Fruit fly (Drosophila melanogaster) whole organism, embryonic: ENCODE data around the gene Tep4.

Experiments
- Antp ChIP-seq: fragments of 200-800 bp; sonication (Bioruptor generic); optimal IDR thresholded peaks from 3 replicates; lab custom pipeline; 2016; ENCODE audit warnings: missing biosample characterization, missing genetic modification characterization
- Atf6 ChIP-seq: fragments of 200-800 bp; sonication (Bioruptor generic); IDR thresholded peaks from 2 replicates; pipeline ENCODE4 v1.3.6; 2022; ENCODE audit warnings: missing biosample characterization, missing genetic modification characterization
- B-H2 ChIP-seq: fragments of 200-800 bp; sonication (Bioruptor generic); optimal IDR thresholded peaks from 2 replicates; lab custom pipeline; 2018; ENCODE audit warnings: missing biosample characterization, mild to moderate bottlenecking, missing genetic modification characterization
- BEAF-32 ChIP-seq: fragments of 200-800 bp; sonication (Bioruptor generic); optimal IDR thresholded peaks from 3 replicates; lab custom pipeline; 2017; ENCODE audit warnings: missing biosample characterization, missing genetic modification characterization, mild to moderate bottlenecking, moderate library complexity, missing genetic modification reagents
- CG1024 ChIP-seq: fragments of 200-800 bp; sonication (Bioruptor generic); IDR thresholded peaks from 2 replicates; pipeline ENCODE4 v1.3.6; 2022; ENCODE audit warnings: missing biosample characterization, missing genetic modification characterization
- CG10366 ChIP-seq: fragments of 200-800 bp; sonication (Bioruptor generic); IDR thresholded peaks from 2 replicates; pipeline ENCODE4 v1.3.6; 2022; ENCODE audit warnings: missing biosample characterization, missing genetic modification characterization
- CG10543 ChIP-seq: fragments of 200-800 bp; sonication (Bioruptor generic); optimal IDR thresholded peaks from 3 replicates; lab custom pipeline; 2017; ENCODE audit warnings: missing biosample characterization, mild to moderate bottlenecking, missing genetic modification characterization, moderate library complexity
- CG12155 ChIP-seq: fragments of 200-800 bp; sonication (Bioruptor generic); optimal IDR thresholded peaks from 3 replicates; lab custom pipeline; 2016; ENCODE audit warnings: missing biosample characterization, missing genetic modification characterization
- CG12942 ChIP-seq: fragments of 200-800 bp; sonication (Bioruptor generic); optimal IDR thresholded peaks from 3 replicates; lab custom pipeline; 2016; ENCODE audit warnings: missing biosample characterization, missing genetic modification characterization
- CG14860 ChIP-seq: fragments of 200-800 bp; sonication (Bioruptor generic); IDR thresholded peaks from 3 replicates; pipeline ENCODE4 v1.3.6; 2022; ENCODE audit warnings: missing biosample characterization, missing genetic modification characterization; ENCODE audit not compliant: partially characterized antibody
- CG15601 ChIP-seq: fragments of 200-800 bp; sonication (Bioruptor generic); optimal IDR thresholded peaks from 3 replicates; lab custom pipeline; 2019; ENCODE audit warnings: missing biosample characterization, mild to moderate bottlenecking, missing genetic modification characterization, moderate library complexity
- CG1603 ChIP-seq: fragments of 200-800 bp; sonication (Bioruptor generic); optimal IDR thresholded peaks from 2 replicates; lab custom pipeline; 2019; ENCODE audit warnings: missing biosample characterization, mild to moderate bottlenecking, missing genetic modification characterization, moderate library complexity
- CG17385 ChIP-seq: fragments of 200-800 bp; sonication (Bioruptor generic); optimal IDR thresholded peaks from 3 replicates; lab custom pipeline; 2018; ENCODE audit warnings: missing biosample characterization, mild to moderate bottlenecking, missing genetic modification characterization
- CG1792 ChIP-seq: fragments of 200-800 bp; sonication (Bioruptor generic); optimal IDR thresholded peaks from 2 replicates; lab custom pipeline; 2016; ENCODE audit warnings: missing biosample characterization, missing genetic modification characterization
- CG18764 ChIP-seq: fragments of 200-800 bp; sonication (Bioruptor generic); optimal IDR thresholded peaks from 3 replicates; lab custom pipeline; 2016; ENCODE audit warnings: missing biosample characterization, missing genetic modification characterization
- CG2120 ChIP-seq: fragments of 200-800 bp; sonication (Bioruptor generic); optimal IDR thresholded peaks from 3 replicates; lab custom pipeline; 2016; ENCODE audit warnings: missing biosample characterization, missing genetic modification characterization
- CG30020 ChIP-seq: fragments of 200-800 bp; optimal IDR thresholded peaks from 2 replicates; lab custom pipeline; 2019; ENCODE audit warnings: missing biosample characterization, mild to moderate bottlenecking, missing genetic modification characterization, moderate library complexity
- CG30431 ChIP-seq: fragments of 200-800 bp; sonication (Bioruptor generic); optimal IDR thresholded peaks from 2 replicates; lab custom pipeline; 2017; ENCODE audit warnings: missing biosample characterization, missing genetic modification characterization
- CG4404 ChIP-seq: fragments of 200-800 bp; sonication (Bioruptor generic); IDR thresholded peaks from 2 replicates; pipeline ENCODE4 v1.3.6; 2022; ENCODE audit warnings: missing biosample characterization, missing genetic modification characterization
- CG6272 ChIP-seq: fragments of 200-800 bp; sonication (Bioruptor generic); IDR thresholded peaks from 2 replicates; pipeline ENCODE4 v1.3.6; 2022; ENCODE audit warnings: missing biosample characterization, missing genetic modification characterization
- CG6654 ChIP-seq: fragments of 200-800 bp; sonication (Bioruptor generic); optimal IDR thresholded peaks from 2 replicates; lab custom pipeline; 2017; ENCODE audit warnings: missing biosample characterization, mild to moderate bottlenecking, missing genetic modification characterization
- CG8924 ChIP-seq: fragments of 200-800 bp; optimal IDR thresholded peaks from 3 replicates; lab custom pipeline; 2019; ENCODE audit warnings: missing biosample characterization, mild to moderate bottlenecking, missing genetic modification characterization, moderate library complexity
- CG9437 ChIP-seq: fragments of 200-800 bp; sonication (Bioruptor generic); optimal IDR thresholded peaks from 2 replicates; lab custom pipeline; 2018; ENCODE audit warnings: missing biosample characterization, mild to moderate bottlenecking, missing genetic modification characterization
- CG9609 ChIP-seq: fragments of 200-800 bp; sonication (Bioruptor generic); optimal IDR thresholded peaks from 3 replicates; lab custom pipeline; 2016; ENCODE audit warnings: missing biosample characterization, missing genetic modification characterization
- D ChIP-seq, 2 experiments: fragments of 200-800 bp in 1 of 2; fragments of >200 bp in 1 of 2; sonication (Bioruptor generic) in 1 of 2; optimal IDR thresholded peaks; 2 replicates in 1 of 2; 3 replicates in 1 of 2; lab custom pipeline; 2017; ENCODE audit warnings: mild to moderate bottlenecking in 1 of 2, missing biosample characterization in 1 of 2, missing genetic modification characterization in 1 of 2, missing genetic modification reagents in 1 of 2
- Dbx ChIP-seq: fragments of 200-800 bp; sonication (Bioruptor generic); IDR thresholded peaks from 3 replicates; pipeline ENCODE4 v1.3.6; 2022; ENCODE audit warnings: missing biosample characterization, missing genetic modification characterization
- Dfd ChIP-seq, 2 experiments: fragments of >200 bp; optimal IDR thresholded peaks; 2 replicates each; lab custom pipeline; 2017; ENCODE audit warnings: missing biosample characterization in 2 of 2, missing genetic modification characterization in 2 of 2
- Dll ChIP-seq: fragments of 200-800 bp; sonication (Bioruptor generic); IDR thresholded peaks from 4 replicates; pipeline ENCODE4 v1.3.6; 2022; ENCODE audit warnings: missing biosample characterization, missing genetic modification characterization; ENCODE audit not compliant: partially characterized antibody
- Doc3 ChIP-seq: fragments of 200-800 bp; sonication (Bioruptor generic); IDR thresholded peaks from 3 replicates; pipeline ENCODE4 v1.3.6; 2022; ENCODE audit warnings: missing biosample characterization, missing genetic modification characterization; ENCODE audit not compliant: partially characterized antibody
- E2f2 ChIP-seq: fragments of 200-800 bp; sonication (Bioruptor generic); IDR thresholded peaks from 2 replicates; pipeline ENCODE4 v1.3.6; 2022; ENCODE audit warnings: missing biosample characterization, missing genetic modification characterization
- Lim3 ChIP-seq: fragments of 200-800 bp; sonication (Bioruptor generic); IDR thresholded peaks from 2 replicates; pipeline ENCODE4 v1.3.6; 2022; ENCODE audit warnings: missing biosample characterization, missing genetic modification characterization
- Med ChIP-seq: fragments of 200-800 bp; sonication (Bioruptor generic); peaks from one replicate; lab custom pipeline; 2016; ENCODE audit warnings: missing biosample characterization, missing genetic modification characterization, mild to moderate bottlenecking, inconsistent platforms, moderate library complexity
- Meics ChIP-seq: fragments of 200-800 bp; sonication (Bioruptor generic); optimal IDR thresholded peaks from 2 replicates; lab custom pipeline; 2017; ENCODE audit warnings: missing biosample characterization, mild to moderate bottlenecking, missing genetic modification characterization
- Myb ChIP-seq: fragments of 200-800 bp; sonication (Bioruptor generic); optimal IDR thresholded peaks from 2 replicates; lab custom pipeline; 2016; ENCODE audit warnings: missing biosample characterization, missing genetic modification characterization
- Poxn ChIP-seq: fragments of 200-800 bp; sonication (Bioruptor generic); IDR thresholded peaks from 2 replicates; pipeline ENCODE4 v1.3.6; 2022; ENCODE audit warnings: missing biosample characterization, missing genetic modification characterization
- Six4 ChIP-seq: fragments of 200-800 bp; sonication (Bioruptor generic); optimal IDR thresholded peaks from 2 replicates; lab custom pipeline; 2016; ENCODE audit warnings: missing biosample characterization, missing genetic modification characterization
- bsh ChIP-seq, 2 experiments: fragments of 200-800 bp; sonication (Bioruptor generic); optimal IDR thresholded peaks; 2 replicates each; lab custom pipeline; 2017 to 2018; ENCODE audit warnings: mild to moderate bottlenecking in 2 of 2, missing biosample characterization in 2 of 2, missing genetic modification characterization in 2 of 2, moderate library complexity in 1 of 2
- crp ChIP-seq, 2 experiments: fragments of 200-800 bp; sonication (Bioruptor generic); optimal IDR thresholded peaks; 2 replicates in 1 of 2; 3 replicates in 1 of 2; lab custom pipeline; 2017; ENCODE audit warnings: missing biosample characterization in 2 of 2, missing genetic modification characterization in 2 of 2, mild to moderate bottlenecking in 1 of 2, moderate library complexity in 1 of 2
- dmrt11E ChIP-seq: fragments of 200-800 bp; sonication (Bioruptor generic); optimal IDR thresholded peaks from 3 replicates; lab custom pipeline; 2018; ENCODE audit warnings: missing biosample characterization, mild to moderate bottlenecking, missing genetic modification characterization, moderate library complexity
- fd64A ChIP-seq: fragments of 200-800 bp; sonication (Bioruptor generic); optimal IDR thresholded peaks from 3 replicates; lab custom pipeline; 2018; ENCODE audit warnings: missing biosample characterization, mild to moderate bottlenecking, missing genetic modification characterization
- gcm2 ChIP-seq: fragments of 200-800 bp; sonication (Bioruptor generic); optimal IDR thresholded peaks from 2 replicates; lab custom pipeline; 2016; ENCODE audit warnings: missing biosample characterization, missing genetic modification characterization
- gfzf ChIP-seq: fragments of 200-800 bp; sonication (Bioruptor generic); optimal IDR thresholded peaks from 2 replicates; lab custom pipeline; 2016; ENCODE audit warnings: missing biosample characterization, mild to moderate bottlenecking, missing genetic modification characterization, moderate library complexity
- h ChIP-seq: fragments of >200 bp; optimal IDR thresholded peaks from 2 replicates; lab custom pipeline; 2017
- lbe ChIP-seq: fragments of 200-800 bp; sonication (Bioruptor generic); optimal IDR thresholded peaks from 2 replicates; lab custom pipeline; 2016; ENCODE audit warnings: missing biosample characterization, mild to moderate bottlenecking, missing genetic modification characterization
- otp ChIP-seq: fragments of 200-800 bp; sonication (Bioruptor generic); IDR thresholded peaks from 3 replicates; pipeline ENCODE4, ENCODE4 v1.3.6; 2022; ENCODE audit warnings: missing biosample characterization, missing genetic modification characterization
- pum ChIP-seq: fragments of 200-800 bp; sonication (Bioruptor generic); optimal IDR thresholded peaks from 2 replicates; lab custom pipeline; 2016; ENCODE audit warnings: missing biosample characterization, missing genetic modification characterization
- repo ChIP-seq: fragments of 200-800 bp; sonication (Bioruptor generic); optimal IDR thresholded peaks from 2 replicates; lab custom pipeline; 2016; ENCODE audit warnings: missing biosample characterization, missing genetic modification characterization
- sob ChIP-seq: fragments of 200-800 bp; sonication (Bioruptor generic); IDR thresholded peaks from 2 replicates; pipeline ENCODE4 v1.3.6; 2022; ENCODE audit warnings: missing biosample characterization, missing genetic modification characterization
- trem ChIP-seq: fragments of 200-800 bp; optimal IDR thresholded peaks from 3 replicates; lab custom pipeline; 2019; ENCODE audit warnings: missing biosample characterization, mild to moderate bottlenecking, missing genetic modification characterization, moderate library complexity
- usp ChIP-seq: fragments of >200 bp; optimal IDR thresholded peaks from 2 replicates; lab custom pipeline; 2017; ENCODE audit warnings: missing biosample characterization, missing genetic modification characterization
- vvl ChIP-seq: fragments of 200-800 bp; sonication (Bioruptor generic); IDR thresholded peaks from 2 replicates; pipeline ENCODE4 v1.3.6; 2022; ENCODE audit warnings: missing biosample characterization, missing genetic modification characterization

Gene Tep4

DNA sequence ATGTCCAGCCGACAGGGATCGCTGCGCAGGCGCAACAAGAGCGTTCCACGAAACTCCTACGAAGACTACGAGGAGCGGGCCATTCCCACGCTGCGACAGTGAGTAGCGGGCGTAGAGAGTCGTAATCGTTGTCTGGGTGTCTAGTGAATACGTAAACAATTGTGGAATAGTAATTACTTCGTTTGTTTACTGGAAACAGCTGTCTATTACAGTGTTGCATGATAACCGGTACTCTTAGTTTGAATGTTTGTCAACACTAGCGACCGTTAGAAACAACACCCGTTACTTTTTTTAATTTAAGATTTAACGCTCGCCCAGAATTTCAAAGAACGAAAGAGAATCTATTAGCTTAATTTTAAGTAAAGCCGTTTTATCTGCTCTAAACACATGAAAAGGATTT is 18.2 kb upstream of the Tep4 start, which contains the start of gene CG10165 (continued):
- TF ChIP-seq Six4 (GFP tag; lab: Kevin White, UChicago): no peak
- peak; percentile 96 for TF ChIP-seq Myb (GFP tag; lab: Kevin White, UChicago)
- TF ChIP-seq CG1792 (GFP tag; lab: Kevin White, UChicago): no peak
- no peak for TF ChIP-seq pum
- TF ChIP-seq gfzf (GFP tag; lab: Kevin White, UChicago): peak; percentile 7
- TF ChIP-seq vvl (GFP tag; lab: Robert Waterston, UW): peak; percentile 47; the same call in 1 of the 2 replicates
- TF ChIP-seq CG6654: no peak
- TF ChIP-seq Atf6 (GFP tag; lab: Robert Waterston, UW): peak; percentile 45; the same call in 1 of the 2 replicates
- peak; percentile 3 for TF ChIP-seq trem (tag; lab: Kevin White, UChicago)
- no peak for TF ChIP-seq CG30020
- TF ChIP-seq repo (GFP tag; lab: Kevin White, UChicago): no peak
- peak; percentile 12 for TF ChIP-seq BEAF-32 (GFP tag; lab: Kevin White, UChicago)
- TF ChIP-seq CG12942 (GFP tag; lab: Kevin White, UChicago): no peak
- peak; percentile 23 for TF ChIP-seq B-H2 (GFP tag; lab: Kevin White, UChicago)
- TF ChIP-seq Dll (GFP tag; lab: Robert Waterston, UW): peak; percentile 45; the same call in 2 of the 4 replicates
- peak; percentile 56 for TF ChIP-seq CG9437
- TF ChIP-seq CG4404: no peak
- TF ChIP-seq CG6272 (GFP tag; lab: Robert Waterston, UW): no peak
- TF ChIP-seq CG10543: no peak
- TF ChIP-seq Dfd (GFP tag; optimal IDR thresholded peaks at IDR 0.05; lab: Kevin White, UChicago): no peak
- no peak for TF ChIP-seq CG1024
- TF ChIP-seq CG8924 (tag; lab: Kevin White, UChicago): no peak
- no peak for TF ChIP-seq CG18764
- TF ChIP-seq CG9609 (GFP tag; lab: Kevin White, UChicago): no peak
- TF ChIP-seq CG17385: no peak
- TF ChIP-seq CG30431 (GFP tag; lab: Kevin White, UChicago): no peak
- TF ChIP-seq bsh (GFP tag; optimal IDR thresholded peaks at IDR 0.05; lab: Kevin White, UChicago): no peak
- no peak for TF ChIP-seq otp (GFP tag; lab: Robert Waterston, UW)
- TF ChIP-seq CG12155 (GFP tag; lab: Kevin White, UChicago): no peak
- no peak for TF ChIP-seq h (lab: Kevin White, UChicago)
- TF ChIP-seq Antp (GFP tag; lab: Kevin White, UChicago): no peak
- no peak for TF ChIP-seq D (optimal IDR thresholded peaks at IDR 0.05; lab: Kevin White, UChicago)
- TF ChIP-seq D (GFP tag; optimal IDR thresholded peaks at IDR 0.05; lab: Kevin White, UChicago): no peak
- no peak for TF ChIP-seq CG15601 (tag; lab: Kevin White, UChicago)
- no peak for TF ChIP-seq Poxn (GFP tag; lab: Robert Waterston, UW)
- TF ChIP-seq CG2120: peak; percentile 21
- peak; percentile 5; the same call in 1 of the 2 replicates for TF ChIP-seq sob (GFP tag; lab: Robert Waterston, UW)
- no peak for TF ChIP-seq usp (GFP tag; lab: Kevin White, UChicago)
- TF ChIP-seq Med (GFP tag; lab: Kevin White, UChicago): peak; percentile 60
- TF ChIP-seq Meics (GFP tag; lab: Kevin White, UChicago): no peak
- no peak for TF ChIP-seq CG10366 (GFP tag; lab: Robert Waterston, UW)
- TF ChIP-seq Dbx: no peak
- no peak for TF ChIP-seq Lim3 (GFP tag; lab: Robert Waterston, UW)
- no peak for TF ChIP-seq Doc3
- peak; percentile 16 for TF ChIP-seq CG1603
- no peak for TF ChIP-seq fd64A
- no peak for TF ChIP-seq gcm2 (GFP tag; lab: Kevin White, UChicago)
- peak; percentile 49 to 88 for TF ChIP-seq crp (GFP tag; optimal IDR thresholded peaks at IDR 0.05; lab: Kevin White, UChicago)
- peak; percentile 19 for TF ChIP-seq lbe (GFP tag; lab: Kevin White, UChicago)
- TF ChIP-seq E2f2 (GFP tag; lab: Robert Waterston, UW): 0 out of 2 replicates have a peak, but pooled peaks have one; percentile 12
- no peak for TF ChIP-seq CG14860 (GFP tag; lab: Robert Waterston, UW)
- no peak for TF ChIP-seq dmrt11E (tag; lab: Kevin White, UChicago)
